Worm (Caenorhabditis elegans) whole organism, L3 larva: ENCODE results near the gene C44C10.9.

ENCODE experiments used
- pqm-1 ChIP-seq: fragments of 150-350 bp; optimal IDR thresholded peaks from 2 replicates; lab custom pipeline; 2017; ENCODE audit warnings: missing biosample characterization, missing genetic modification characterization, inconsistent platforms
- unc-39 ChIP-seq: sonication (generic microtip); optimal IDR thresholded peaks from 4 replicates; lab custom pipeline; 2017; ENCODE audit warnings: missing biosample characterization, missing genetic modification characterization

ce11 chrX:11684261-11684660 is 32.1 kb downstream of the C44C10.9 start, which contains the start of gene hnd-1:
- no peak for TF ChIP-seq unc-39 (tag; lab: Kevin White, UChicago)
- TF ChIP-seq pqm-1, result no peak
